Worm (Caenorhabditis elegans) whole organism, L4 larva: ENCODE data around the gene spin-3.

Experiments
- D1046.2 ChIP-seq: fragments of 200-800 bp; sonication (Bioruptor generic); IDR thresholded peaks from 2 replicates; pipeline ENCODE4 v1.3.6; 2022; ENCODE audit warnings: missing genetic modification characterization, missing compliant biosample characterization
- F49E8.2 ChIP-seq: sonication (generic microtip); optimal IDR thresholded peaks from 2 replicates; lab custom pipeline; 2016; ENCODE audit warnings: missing compliant biosample characterization, mild to moderate bottlenecking, missing genetic modification characterization, borderline replicate concordance
- R02D3.7 ChIP-seq: fragments of 150-350 bp; sonication (generic microtip); optimal IDR thresholded peaks from 3 replicates; lab custom pipeline; 2014; ENCODE audit warnings: missing biosample characterization, missing genetic modification characterization
- T20F7.1 ChIP-seq: fragments of 200-800 bp; sonication (Bioruptor generic); optimal IDR thresholded peaks from 2 replicates; lab custom pipeline; 2018; ENCODE audit warnings: mild to moderate bottlenecking, missing genetic modification characterization, missing compliant biosample characterization
- Y105C5A.15 ChIP-seq: fragments of 200-800 bp; sonication (Bioruptor generic); IDR thresholded peaks from 2 replicates; pipeline ENCODE4 v1.3.6; 2022; ENCODE audit warnings: missing genetic modification characterization, missing compliant biosample characterization
- Y75B8A.6 ChIP-seq: fragments of 200-800 bp; sonication (Bioruptor generic); IDR thresholded peaks from 2 replicates; pipeline ENCODE4 v1.3.6; 2022; ENCODE audit warnings: missing genetic modification reagents, missing genetic modification characterization, missing compliant biosample characterization
- ZK337.2 ChIP-seq: fragments of 200-800 bp; sonication (Bioruptor generic); IDR thresholded peaks from 2 replicates; pipeline ENCODE4 v1.3.6; 2022; ENCODE audit warnings: missing genetic modification reagents, missing genetic modification characterization, missing compliant biosample characterization
- aly-2 ChIP-seq: sonication (generic microtip); optimal IDR thresholded peaks from 2 replicates; lab custom pipeline; 2018; ENCODE audit warnings: missing biosample characterization, missing genetic modification characterization
- ama-1 ChIP-seq: fragments of 150-350 bp; optimal IDR thresholded peaks from 2 replicates; lab custom pipeline; 2014; ENCODE audit warnings: inconsistent platforms, mixed read lengths
- arid-1 ChIP-seq: fragments of 200-800 bp; sonication (Bioruptor generic); conservative IDR thresholded peaks from 2 replicates; pipeline ENCODE4 v1.3.6; 2022; ENCODE audit warnings: missing genetic modification reagents, missing genetic modification characterization, missing compliant biosample characterization
- attf-4 ChIP-seq: sonication (generic microtip); optimal IDR thresholded peaks from 3 replicates; lab custom pipeline; 2017; ENCODE audit warnings: missing biosample characterization, missing genetic modification characterization
- ceh-32 ChIP-seq: sonication (generic microtip); optimal IDR thresholded peaks from 2 replicates; lab custom pipeline; 2016; ENCODE audit warnings: mild to moderate bottlenecking, missing genetic modification characterization, missing compliant biosample characterization; ENCODE audit not compliant: poor library complexity
- ceh-62 ChIP-seq: sonication (generic microtip); optimal IDR thresholded peaks from 2 replicates; lab custom pipeline; 2017; ENCODE audit warnings: missing biosample characterization, missing genetic modification characterization
- cey-2 ChIP-seq: sonication (generic microtip); optimal IDR thresholded peaks from 3 replicates; lab custom pipeline; 2017; ENCODE audit warnings: missing genetic modification characterization, mild to moderate bottlenecking, missing compliant biosample characterization, antibody characterized with exemption, borderline replicate concordance; ENCODE audit not compliant: insufficient read depth
- ctbp-1 ChIP-seq: fragments of 200-800 bp; sonication (Bioruptor generic); IDR thresholded peaks from 2 replicates; pipeline ENCODE4 v1.3.6; 2022; ENCODE audit warnings: missing genetic modification reagents, missing genetic modification characterization, missing compliant biosample characterization
- daf-19 ChIP-seq: fragments of 200-800 bp; sonication (Bioruptor generic); conservative IDR thresholded peaks from 2 replicates; pipeline ENCODE4 v1.3.6; 2022; ENCODE audit warnings: missing genetic modification characterization, missing compliant biosample characterization
- dmd-6 ChIP-seq: fragments of 200-800 bp; sonication (Bioruptor generic); IDR thresholded peaks from 2 replicates; pipeline ENCODE4 v1.3.6; 2022; ENCODE audit warnings: missing genetic modification reagents, missing genetic modification characterization, missing compliant biosample characterization
- dmd-8 ChIP-seq: fragments of 200-800 bp; sonication (Bioruptor generic); IDR thresholded peaks from 2 replicates; pipeline ENCODE4 v1.3.6; 2022; ENCODE audit warnings: missing genetic modification characterization, missing compliant biosample characterization
- duxl-1 ChIP-seq: sonication (generic microtip); optimal IDR thresholded peaks from 2 replicates; lab custom pipeline; 2016; ENCODE audit warnings: mild to moderate bottlenecking, missing genetic modification characterization, moderate library complexity, missing compliant biosample characterization; ENCODE audit not compliant: poor library complexity
- dve-1 ChIP-seq: sonication (generic microtip); optimal IDR thresholded peaks from 2 replicates; lab custom pipeline; 2017; ENCODE audit warnings: antibody characterized with exemption, mild to moderate bottlenecking, missing genetic modification characterization, missing compliant biosample characterization; ENCODE audit not compliant: insufficient read depth
- fos-1 ChIP-seq: fragments of 150-350 bp; optimal IDR thresholded peaks from 2 replicates; lab custom pipeline; 2014; ENCODE audit warnings: missing biosample characterization, missing genetic modification characterization
- gei-8 ChIP-seq: fragments of 200-800 bp; sonication (Bioruptor generic); optimal IDR thresholded peaks from 2 replicates; lab custom pipeline; 2018; ENCODE audit warnings: mild to moderate bottlenecking, missing genetic modification characterization, missing compliant biosample characterization
- hmg-1.1 ChIP-seq: fragments of 200-800 bp; sonication (Bioruptor generic); IDR thresholded peaks from 2 replicates; pipeline ENCODE4 v1.3.6; 2022; ENCODE audit warnings: missing genetic modification reagents, missing genetic modification characterization, missing compliant biosample characterization
- jun-1 ChIP-seq: fragments of 150-350 bp; optimal IDR thresholded peaks from 2 replicates; lab custom pipeline; 2014; ENCODE audit warnings: missing biosample characterization, missing genetic modification reagents, missing genetic modification characterization
- lim-7 ChIP-seq: fragments of 200-800 bp; sonication (Bioruptor generic); IDR thresholded peaks from 2 replicates; pipeline ENCODE4 v1.3.6; 2022; ENCODE audit warnings: missing genetic modification characterization, missing compliant biosample characterization
- lin-1 ChIP-seq: fragments of 200-800 bp; sonication (Bioruptor generic); IDR thresholded peaks from 2 replicates; pipeline ENCODE4 v1.3.6; 2022; ENCODE audit warnings: missing genetic modification reagents, missing genetic modification characterization, missing compliant biosample characterization
- lin-15B ChIP-seq: fragments of 150-350 bp; sonication (generic microtip); optimal IDR thresholded peaks from 3 replicates; lab custom pipeline; 2014; ENCODE audit warnings: missing biosample characterization, missing genetic modification characterization
- lin-38 ChIP-seq: fragments of 200-800 bp; sonication (Bioruptor generic); IDR thresholded peaks from 2 replicates; pipeline ENCODE4 v1.3.6; 2022; ENCODE audit warnings: missing genetic modification reagents, missing genetic modification characterization, missing compliant biosample characterization
- lin-39 ChIP-seq: fragments of 150-350 bp; optimal IDR thresholded peaks from 2 replicates; lab custom pipeline; 2014; ENCODE audit warnings: missing biosample characterization, missing genetic modification reagents, missing genetic modification characterization
- mdl-1 ChIP-seq, 2 experiments: fragments of 150-350 bp in 1 of 2; sonication (generic microtip) in 1 of 2; optimal IDR thresholded peaks; 2 replicates each; lab custom pipeline; 2014 to 2017; ENCODE audit warnings: missing biosample characterization in 2 of 2, missing genetic modification characterization in 2 of 2
- mdt-29 ChIP-seq: fragments of 200-800 bp; sonication (Bioruptor generic); IDR thresholded peaks from 2 replicates; pipeline ENCODE4 v1.3.6; 2022; ENCODE audit warnings: missing genetic modification reagents, missing genetic modification characterization, missing compliant biosample characterization
- mep-1 ChIP-seq: fragments of 150-350 bp; sonication (generic microtip); optimal IDR thresholded peaks from 3 replicates; lab custom pipeline; 2014; ENCODE audit warnings: missing biosample characterization, missing genetic modification characterization
- mes-2 ChIP-seq: sonication (generic microtip); optimal IDR thresholded peaks from 2 replicates; lab custom pipeline; 2016; ENCODE audit warnings: missing genotype, mild to moderate bottlenecking, missing genetic modification characterization, missing compliant biosample characterization; ENCODE audit not compliant: poor library complexity, severe bottlenecking
- nhr-10 ChIP-seq: fragments of 150-350 bp; optimal IDR thresholded peaks from 2 replicates; lab custom pipeline; 2014; ENCODE audit warnings: missing biosample characterization, missing genetic modification characterization
- nhr-28 ChIP-seq: fragments of 150-350 bp; optimal IDR thresholded peaks from 2 replicates; lab custom pipeline; 2014; ENCODE audit warnings: missing biosample characterization, missing genetic modification characterization
- nhr-48 ChIP-seq: sonication (generic microtip); optimal IDR thresholded peaks from 2 replicates; lab custom pipeline; 2016; ENCODE audit warnings: mild to moderate bottlenecking, missing genetic modification characterization, missing compliant biosample characterization
- nhr-6 ChIP-seq: fragments of 150-350 bp; optimal IDR thresholded peaks from 2 replicates; lab custom pipeline; 2014; ENCODE audit warnings: missing biosample characterization, missing genetic modification characterization
- nhr-76 ChIP-seq: fragments of 150-350 bp; optimal IDR thresholded peaks from 2 replicates; lab custom pipeline; 2014; ENCODE audit warnings: missing biosample characterization, missing genetic modification characterization
- pqm-1 ChIP-seq: sonication (generic microtip); optimal IDR thresholded peaks from 2 replicates; lab custom pipeline; 2017; ENCODE audit warnings: missing biosample characterization, missing genetic modification characterization
- rbr-2 ChIP-seq: sonication (generic microtip); optimal IDR thresholded peaks from 2 replicates; lab custom pipeline; 2016; ENCODE audit warnings: missing genotype, missing genetic modification characterization, missing compliant biosample characterization
- saeg-2 ChIP-seq: fragments of 200-800 bp; sonication (Bioruptor generic); IDR thresholded peaks from 2 replicates; pipeline ENCODE4 v1.3.6; 2022; ENCODE audit warnings: missing genetic modification reagents, missing genetic modification characterization, missing compliant biosample characterization
- sdz-12 ChIP-seq: fragments of 200-800 bp; sonication (Bioruptor generic); optimal IDR thresholded peaks from 2 replicates; lab custom pipeline; 2018; ENCODE audit warnings: mild to moderate bottlenecking, missing genetic modification characterization, missing compliant biosample characterization
- snpc-1.2 ChIP-seq: fragments of 200-800 bp; sonication (Bioruptor generic); IDR thresholded peaks from 2 replicates; pipeline ENCODE4 v1.3.6; 2022; ENCODE audit warnings: missing genetic modification reagents, missing genetic modification characterization, missing compliant biosample characterization
- spr-3 ChIP-seq: fragments of 200-800 bp; sonication (Bioruptor generic); optimal IDR thresholded peaks from 2 replicates; lab custom pipeline; 2018; ENCODE audit warnings: mild to moderate bottlenecking, missing genetic modification characterization, missing compliant biosample characterization
- tra-1 ChIP-seq: fragments of 200-800 bp; sonication (Bioruptor generic); IDR thresholded peaks from 2 replicates; pipeline ENCODE4 v1.3.6; 2022; ENCODE audit warnings: missing genetic modification reagents, missing genetic modification characterization, missing compliant biosample characterization
- unc-39 ChIP-seq: sonication (generic microtip); optimal IDR thresholded peaks from 2 replicates; lab custom pipeline; 2017; ENCODE audit warnings: missing biosample characterization, missing genetic modification characterization
- vab-7 ChIP-seq: fragments of 200-800 bp; sonication (Bioruptor generic); IDR thresholded peaks from 2 replicates; pipeline ENCODE4 v1.3.6; 2022; ENCODE audit warnings: missing genetic modification reagents, missing genetic modification characterization, missing compliant biosample characterization
- zfp-2 ChIP-seq: sonication (generic microtip); optimal IDR thresholded peaks from 2 replicates; lab custom pipeline; 2016; ENCODE audit warnings: mild to moderate bottlenecking, missing genetic modification characterization, missing compliant biosample characterization
- zfp-3 ChIP-seq: fragments of 200-800 bp; sonication (Bioruptor generic); conservative IDR thresholded peaks from 2 replicates; pipeline ENCODE4 v1.3.6; 2022; ENCODE audit warnings: missing genetic modification reagents, missing genetic modification characterization, missing compliant biosample characterization
- zip-11 ChIP-seq: fragments of 200-800 bp; sonication (Bioruptor generic); IDR thresholded peaks from 2 replicates; pipeline ENCODE4 v1.3.6; 2022; ENCODE audit warnings: missing genetic modification characterization, missing compliant biosample characterization
- zip-2 ChIP-seq: fragments of 150-350 bp; optimal IDR thresholded peaks from 2 replicates; lab custom pipeline; 2014; ENCODE audit warnings: missing biosample characterization, missing genetic modification characterization
- ztf-11 ChIP-seq: fragments of 150-350 bp; optimal IDR thresholded peaks from 2 replicates; lab custom pipeline; 2014; ENCODE audit warnings: missing biosample characterization, missing genetic modification characterization

Gene spin-3

DNA sequence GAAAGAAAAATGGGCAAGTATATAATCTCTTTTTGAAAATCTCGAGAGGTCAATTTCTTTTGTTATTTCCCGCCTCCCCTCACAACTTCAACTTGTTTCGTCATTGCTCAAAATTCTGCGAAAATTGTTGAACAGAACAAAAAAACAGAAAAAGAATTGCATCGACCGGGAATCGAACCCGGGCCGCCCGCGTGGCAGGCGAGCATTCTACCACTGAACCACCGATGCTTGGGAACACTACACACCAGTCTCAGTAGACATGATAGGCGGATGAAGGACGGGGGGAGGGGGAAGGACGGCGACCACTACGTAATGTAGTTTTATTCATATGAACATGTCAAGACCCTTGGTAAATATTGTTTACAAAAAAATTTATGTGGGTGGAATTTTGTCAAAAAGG, 8.9 kb upstream of the spin-3 start (continued):
- TF ChIP-seq ceh-32 (tag; lab: Kevin White, UChicago) (no peak), nhr-76 (tag; lab: Kevin White, UChicago) (no peak), gei-8 (GFP tag; lab: Kevin White, UChicago) (peak; percentile 76), tra-1 (GFP tag; lab: Robert Waterston, UW) (peak; percentile 79), vab-7 (GFP tag; lab: Robert Waterston, UW) (peak; percentile 95), daf-19 (GFP tag; lab: Robert Waterston, UW) (no peak), rbr-2 (tag; lab: Kevin White, UChicago) (peak; percentile 74), fos-1 (tag; lab: Kevin White, UChicago) (no peak), ceh-62 (tag; lab: Kevin White, UChicago) (no peak), Y75B8A.6 (no peak; the same call in 1 of the 2 replicates), zfp-3 (GFP tag; lab: Robert Waterston, UW) (peak; percentile 78), saeg-2 (peak; percentile 84), mep-1 (tag; lab: Kevin White, UChicago) (peak; percentile 81), ztf-11 (tag; lab: Kevin White, UChicago) (no peak), ctbp-1 (GFP tag; lab: Robert Waterston, UW) (peak; percentile 89), lin-1 (GFP tag; lab: Robert Waterston, UW) (peak; percentile 83), zfp-2 (tag; lab: Kevin White, UChicago) (peak; percentile 4), unc-39 (no peak), D1046.2 (GFP tag; lab: Robert Waterston, UW) (peak; percentile 87), zip-11 (GFP tag; lab: Robert Waterston, UW) (peak; percentile 59; the same call in 1 of the 2 replicates), cey-2 (tag; lab: Kevin White, UChicago) (no peak), R02D3.7 (tag; lab: Kevin White, UChicago) (no peak), arid-1 (no peak; the same call in none of the 2 replicates), nhr-48 (peak; percentile 37), mes-2 (tag; lab: Kevin White, UChicago) (no peak), sdz-12 (peak; percentile 88), dmd-8 (GFP tag; lab: Robert Waterston, UW) (no peak; the same call in 1 of the 2 replicates), lin-38 (peak; percentile 82), lin-39 (no peak), nhr-10 (tag; lab: Kevin White, UChicago) (no peak), F49E8.2 (tag; lab: Kevin White, UChicago) (no peak), ZK337.2 (GFP tag; lab: Robert Waterston, UW) (peak; percentile 84), dmd-6 (GFP tag; lab: Robert Waterston, UW) (peak; percentile 81), lin-15B (no peak), jun-1 (tag; lab: Kevin White, UChicago) (peak; percentile 56), dve-1 (tag; lab: Kevin White, UChicago) (peak; percentile 60), spr-3 (peak; percentile 73), pqm-1 (tag; lab: Kevin White, UChicago) (no peak), snpc-1.2 (GFP tag; lab: Robert Waterston, UW) (no peak; the same call in none of the 2 replicates), hmg-1.1 (peak; percentile 95), lim-7 (GFP tag; lab: Robert Waterston, UW) (peak; percentile 97), T20F7.1 (peak; percentile 14), Y105C5A.15 (GFP tag; lab: Robert Waterston, UW) (peak; percentile 97), nhr-6 (tag; lab: Kevin White, UChicago) (peak; percentile 20), aly-2 (no peak), mdl-1 (tag; optimal IDR thresholded peaks at IDR 0.05; lab: Kevin White, UChicago) (peak; percentile 34 to 59), duxl-1 (tag; lab: Kevin White, UChicago) (no peak), attf-4 (tag; lab: Kevin White, UChicago) (no peak), zip-2 (tag; lab: Kevin White, UChicago) (peak; percentile 11), nhr-28 (no peak), ama-1 (no peak), mdt-29 (GFP tag; lab: Robert Waterston, UW) (peak; percentile 81)
